Fruit fly (Drosophila melanogaster): ENCODE results near the gene ed.
A peak's percentile ranks its signal among the peaks of the same experiment; 100 is the strongest.

The ed gene

dm6 chr2L:4080768-4081167 is 49.6 kb downstream of the ed start (continued):
- TF ChIP-seq abd-A (tag; optimal IDR thresholded peaks at IDR 0.05) (peak; percentile 73), NK7.1 (GFP tag; optimal IDR thresholded peaks at IDR 0.05) (no peak), CG10366 (GFP tag; IDR thresholded peaks at IDR 0.05) (peak; percentile 85), Bgb (GFP tag; IDR thresholded peaks at IDR 0.05; ENCODE audit: partially characterized antibody) (no peak), Rfx (GFP tag; IDR thresholded peaks at IDR 0.05) (peak; percentile 89), CG6254 (GFP tag; optimal IDR thresholded peaks at IDR 0.05) (no peak), CG16813 (GFP tag; IDR thresholded peaks at IDR 0.05; ENCODE audit: partially characterized antibody) (no peak), CG17802 (tag; optimal IDR thresholded peaks at IDR 0.05) (peak; percentile 5), slbo (GFP tag; IDR thresholded peaks at IDR 0.05) (peak; percentile 85), H15 (GFP tag; IDR thresholded peaks at IDR 0.05) (peak; percentile 83), nom (GFP tag; optimal IDR thresholded peaks at IDR 0.05) (no peak), lbe (GFP tag; optimal IDR thresholded peaks at IDR 0.05) (no peak), lilli (GFP tag; optimal IDR thresholded peaks at IDR 0.05) (peak; percentile 59), run (tag; optimal IDR thresholded peaks at IDR 0.05) (peak; percentile 57), onecut (GFP tag; IDR thresholded peaks at IDR 0.05) (peak; percentile 65; the same call in 1 of the 2 replicates), Stat92E (GFP tag; optimal IDR thresholded peaks at IDR 0.05) (no peak), CG15514 (GFP tag; optimal IDR thresholded peaks at IDR 0.05) (peak; percentile 37), lov (optimal IDR thresholded peaks at IDR 0.05) (no peak), lov (GFP tag; IDR thresholded peaks at IDR 0.05) (peak; percentile 79; the same call in 2 of the 3 replicates), row (GFP tag; IDR thresholded peaks at IDR 0.05) (peak; percentile 92), Usf (GFP tag; optimal IDR thresholded peaks at IDR 0.05) (no peak), pita (GFP tag; optimal IDR thresholded peaks at IDR 0.05) (no peak), ATbp (GFP tag; optimal IDR thresholded peaks at IDR 0.05) (peak; percentile 84), CG17328 (GFP tag; IDR thresholded peaks at IDR 0.05) (peak; percentile 80), sna (GFP tag; IDR thresholded peaks at IDR 0.05; ENCODE audit: partially characterized antibody) (no peak), Dad (GFP tag; optimal IDR thresholded peaks at IDR 0.05) (peak; percentile 31), tin (GFP tag; optimal IDR thresholded peaks at IDR 0.05) (peak; percentile 47), Antp (GFP tag; optimal IDR thresholded peaks at IDR 0.05) (peak; percentile 78), CG34376 (GFP tag; optimal IDR thresholded peaks at IDR 0.05) (no peak), CG6791 (GFP tag; IDR thresholded peaks at IDR 0.05; ENCODE audit: partially characterized antibody) (no peak), cato (GFP tag; optimal IDR thresholded peaks at IDR 0.05; ENCODE audit: borderline replicate concordance) (peak; percentile 78), wdn (GFP tag; IDR thresholded peaks at IDR 0.05) (peak; percentile 47; the same call in 1 of the 2 replicates), CG12769 (tag; optimal IDR thresholded peaks at IDR 0.05) (peak; percentile 52), sisA (GFP tag; IDR thresholded peaks at IDR 0.05) (peak; percentile 85), fu2 (GFP tag; optimal IDR thresholded peaks at IDR 0.05) (peak; percentile 64), CG15011 (GFP tag; optimal IDR thresholded peaks at IDR 0.05) (peak; percentile 25), CG3726 (GFP tag; IDR thresholded peaks at IDR 0.05) (peak; percentile 63; the same call in 1 of the 3 replicates), fd96Cb (tag; optimal IDR thresholded peaks at IDR 0.05) (peak; percentile 62), CG1792 (GFP tag; optimal IDR thresholded peaks at IDR 0.05) (peak; percentile 17), CG3838 (GFP tag; optimal IDR thresholded peaks at IDR 0.05) (no peak), trh (GFP tag; optimal IDR thresholded peaks at IDR 0.05) (no peak), CG33213 (GFP tag; optimal IDR thresholded peaks at IDR 0.05) (peak; percentile 50), grn (GFP tag; optimal IDR thresholded peaks at IDR 0.05) (peak; percentile 1), GATAe (GFP tag; conservative IDR thresholded peaks at IDR 0.05) (peak; percentile 14; the same call in 1 of the 2 replicates), CG16863 (GFP tag; optimal IDR thresholded peaks at IDR 0.05) (peak; percentile 74), TFAM (GFP tag; optimal IDR thresholded peaks at IDR 0.05) (no peak), corto (GFP tag; optimal IDR thresholded peaks at IDR 0.05) (no peak), Hey (tag; optimal IDR thresholded peaks at IDR 0.05) (peak; percentile 26), Neu2 (GFP tag; optimal IDR thresholded peaks at IDR 0.05; ENCODE audit: borderline replicate concordance) (no peak), D (optimal IDR thresholded peaks at IDR 0.05) (no peak), D (GFP tag; optimal IDR thresholded peaks at IDR 0.05) (peak; percentile 37)
